Worm (Caenorhabditis elegans) whole organism, L4/young adult: ENCODE data around the gene Y57A10A.14.

Experiments
- W03F9.2 ChIP-seq: fragments of 150-350 bp; optimal IDR thresholded peaks from 2 replicates; lab custom pipeline; 2014; ENCODE audit warnings: missing biosample characterization, missing genetic modification characterization
- dao-5 ChIP-seq: sonication (generic microtip); optimal IDR thresholded peaks from 2 replicates; lab custom pipeline; 2016; ENCODE audit warnings: missing genotype, missing genetic modification characterization, moderate library complexity, missing compliant biosample characterization
- him-1 ChIP-seq: sonication (generic microtip); optimal IDR thresholded peaks from 2 replicates; lab custom pipeline; 2016; ENCODE audit warnings: missing genotype, missing genetic modification reagents, missing genetic modification characterization, missing compliant biosample characterization

- TF ChIP-seq him-1 (tag; lab: Kevin White, UChicago) (no peak), dao-5 (tag; lab: Kevin White, UChicago) (no peak), W03F9.2 (tag; lab: Kevin White, UChicago) (no peak)
These were observed at the start of gene Y57A10A.14 for ce11 chrII:12185710-12186109.
